Fruit fly (Drosophila melanogaster) S2 (cell line): ENCODE results near the gene Or67a.

Experiments used
- CG8478 ChIP-seq: fragments of >200 bp; optimal IDR thresholded peaks from 2 replicates; lab custom pipeline; 2018
- CTCF ChIP-seq, 2 experiments: fragments of >200 bp; optimal IDR thresholded peaks; 2 replicates each; lab custom pipeline; 2018

Or67a gene

dm6 chr3L:9549690-9550303 lies 20.9 kb downstream of the Or67a start:
- no peak for TF ChIP-seq CTCF (optimal IDR thresholded peaks at IDR 0.05; lab: Kevin White, UChicago)

dm6 chr3L:9550873-9551580 lies 22.2 kb downstream of the Or67a start:
- TF ChIP-seq CTCF (optimal IDR thresholded peaks at IDR 0.05; lab: Kevin White, UChicago) (no peak), CG8478 (lab: Kevin White, UChicago) (no peak)

- no peak for TF ChIP-seq CG8478 (lab: Kevin White, UChicago)
- TF ChIP-seq CTCF (optimal IDR thresholded peaks at IDR 0.05; lab: Kevin White, UChicago), result no peak
Measured at dm6 chr3L:9552190-9552809, 23.4 kb downstream of the Or67a start.

- no peak for TF ChIP-seq CTCF (optimal IDR thresholded peaks at IDR 0.05; lab: Kevin White, UChicago)
- no peak for TF ChIP-seq CG8478 (lab: Kevin White, UChicago)
Measured at dm6 chr3L:9555004-9555403, 26.1 kb downstream of the Or67a start.

- no peak for TF ChIP-seq CTCF (optimal IDR thresholded peaks at IDR 0.05; lab: Kevin White, UChicago)
- TF ChIP-seq CG8478 (lab: Kevin White, UChicago), result no peak
Measured at dm6 chr3L:9556666-9557065, 27.8 kb downstream of the Or67a start.

- TF ChIP-seq CG8478 (lab: Kevin White, UChicago), result no peak
- TF ChIP-seq CTCF (optimal IDR thresholded peaks at IDR 0.05; lab: Kevin White, UChicago), result no peak
Measured at dm6 chr3L:9559040-9559439, 30.2 kb downstream of the Or67a start.

- TF ChIP-seq CG8478 (lab: Kevin White, UChicago) (no peak), CTCF (optimal IDR thresholded peaks at IDR 0.05; lab: Kevin White, UChicago) (no peak)
Measured at dm6 chr3L:9566849-9567248, 38.0 kb downstream of the Or67a start.

- TF ChIP-seq CTCF (optimal IDR thresholded peaks at IDR 0.05; lab: Kevin White, UChicago), result no peak
- TF ChIP-seq CG8478 (lab: Kevin White, UChicago), result no peak
Measured at dm6 chr3L:9567748-9568147, 38.9 kb downstream of the Or67a start.

dm6 chr3L:9569194-9569593 lies 40.3 kb downstream of the Or67a start:
- TF ChIP-seq CG8478 (lab: Kevin White, UChicago) (no peak), CTCF (optimal IDR thresholded peaks at IDR 0.05; lab: Kevin White, UChicago) (no peak)

dm6 chr3L:9569849-9570248 lies 41.0 kb downstream of the Or67a start:
- TF ChIP-seq CG8478 (lab: Kevin White, UChicago) (no peak), CTCF (optimal IDR thresholded peaks at IDR 0.05; lab: Kevin White, UChicago) (no peak)

dm6 chr3L:9571629-9572028 lies 42.8 kb downstream of the Or67a start:
- TF ChIP-seq CG8478 (lab: Kevin White, UChicago) (no peak), CTCF (optimal IDR thresholded peaks at IDR 0.05; lab: Kevin White, UChicago) (no peak)
